Fruit fly (Drosophila melanogaster): ENCODE results near the gene Atg13.

- TF ChIP-seq Sin3A (optimal IDR thresholded peaks at IDR 0.05), result no peak
- no peak for TF ChIP-seq h (optimal IDR thresholded peaks at IDR 0.05)
- no peak for TF ChIP-seq Myc (optimal IDR thresholded peaks at IDR 0.05)
- TF ChIP-seq psq (optimal IDR thresholded peaks at IDR 0.05), result no peak
- TF ChIP-seq insv (optimal IDR thresholded peaks at IDR 0.05), result no peak
These were observed 12.8 kb downstream of the Atg13 start, which contains the start of the genes Veneno and CG7963 for dm6 chr3R:8362259-8362876.
